Worm (Caenorhabditis elegans) whole organism, early embryonic: ENCODE data around the gene Y22D7AL.3.

Experiments
- B0310.2 ChIP-seq: sonication (generic microtip); optimal IDR thresholded peaks from 2 replicates; lab custom pipeline; 2016; ENCODE audit warnings: mild to moderate bottlenecking, missing genetic modification characterization, missing compliant biosample characterization
- F13C5.2 ChIP-seq: sonication (generic microtip); optimal IDR thresholded peaks from 2 replicates; lab custom pipeline; 2017; ENCODE audit warnings: mild to moderate bottlenecking, missing genetic modification characterization, inconsistent platforms, missing compliant biosample characterization
- aly-1 ChIP-seq: sonication (generic microtip); optimal IDR thresholded peaks from 2 replicates; lab custom pipeline; 2016; ENCODE audit warnings: missing genetic modification characterization, missing compliant biosample characterization
- ama-1 ChIP-seq: fragments of 150-350 bp; optimal IDR thresholded peaks from 2 replicates; lab custom pipeline; 2014
- ceh-13 ChIP-seq: fragments of 200-800 bp; sonication (Bioruptor generic); optimal IDR thresholded peaks from 2 replicates; lab custom pipeline; 2018; ENCODE audit warnings: mild to moderate bottlenecking, missing genetic modification characterization, missing compliant biosample characterization
- ceh-36 ChIP-seq: sonication (generic microtip); optimal IDR thresholded peaks from 2 replicates; lab custom pipeline; 2016; ENCODE audit warnings: missing genetic modification characterization, inconsistent platforms, missing compliant biosample characterization
- ets-7 ChIP-seq: sonication (generic microtip); optimal IDR thresholded peaks from 2 replicates; lab custom pipeline; 2016; ENCODE audit warnings: missing genotype, missing genetic modification characterization, missing compliant biosample characterization
- flt-1 ChIP-seq: fragments of 200-800 bp; sonication (Bioruptor generic); IDR thresholded peaks from 2 replicates; pipeline ENCODE4 v1.3.6; 2022; ENCODE audit warnings: missing genetic modification characterization, missing compliant biosample characterization
- hmbx-1 ChIP-seq: sonication (generic microtip); optimal IDR thresholded peaks from 2 replicates; lab custom pipeline; 2016; ENCODE audit warnings: mild to moderate bottlenecking, missing genetic modification characterization, missing compliant biosample characterization
- hmg-4 ChIP-seq: fragments of 200-800 bp; sonication (Bioruptor generic); optimal IDR thresholded peaks from 2 replicates; lab custom pipeline; 2018; ENCODE audit warnings: mild to moderate bottlenecking, missing genetic modification characterization, missing compliant biosample characterization
- hnd-1 ChIP-seq: sonication (generic microtip); optimal IDR thresholded peaks from 2 replicates; lab custom pipeline; 2016; ENCODE audit warnings: missing genetic modification characterization, missing compliant biosample characterization
- pes-1 ChIP-seq: fragments of 200-800 bp; sonication (Bioruptor generic); IDR thresholded peaks from 2 replicates; pipeline ENCODE4 v1.3.6; 2022; ENCODE audit warnings: missing genetic modification reagents, missing genetic modification characterization, missing compliant biosample characterization
- scrt-1 ChIP-seq: fragments of 200-800 bp; sonication (Bioruptor generic); IDR thresholded peaks from 2 replicates; pipeline ENCODE4 v1.3.6; 2022; ENCODE audit warnings: missing genetic modification characterization, missing compliant biosample characterization
- sea-1 ChIP-seq: fragments of 200-800 bp; sonication (Bioruptor generic); conservative IDR thresholded peaks from 2 replicates; pipeline ENCODE4 v1.3.6; 2022; ENCODE audit warnings: missing genetic modification characterization, missing compliant biosample characterization
- tbx-11 ChIP-seq: fragments of 200-800 bp; sonication (Bioruptor generic); IDR thresholded peaks from 2 replicates; pipeline ENCODE4 v1.3.6; 2022; ENCODE audit warnings: missing genetic modification characterization, missing compliant biosample characterization
- tbx-37 ChIP-seq: fragments of 200-800 bp; sonication (Bioruptor generic); conservative IDR thresholded peaks from 2 replicates; pipeline ENCODE4 v1.3.6; 2022; ENCODE audit warnings: missing genetic modification reagents, missing genetic modification characterization, missing compliant biosample characterization
- tra-4 ChIP-seq: sonication (generic microtip); optimal IDR thresholded peaks from 2 replicates; lab custom pipeline; 2017; ENCODE audit warnings: missing genetic modification characterization, missing compliant biosample characterization

Y22D7AL.3 gene

ce11 chrIII:1618312-1618711, 23.0 kb upstream of the Y22D7AL.3 start:
- TF ChIP-seq B0310.2 (no peak), tbx-37 (GFP tag; lab: Robert Waterston, UW) (no peak), sea-1 (no peak), F13C5.2 (tag; lab: Kevin White, UChicago) (no peak)

- TF ChIP-seq tbx-37 (GFP tag; lab: Robert Waterston, UW), result peak; percentile 25; the same call in 1 of the 2 replicates
- TF ChIP-seq sea-1, result peak; percentile 82
- TF ChIP-seq ceh-13 (GFP tag; lab: Kevin White, UChicago), result peak; percentile 68
- TF ChIP-seq ama-1 (lab: Kevin White, UChicago), result no peak
- TF ChIP-seq F13C5.2 (tag; lab: Kevin White, UChicago), result peak; percentile 92
- TF ChIP-seq ceh-36 (tag; lab: Kevin White, UChicago), result peak; percentile 75
- TF ChIP-seq tbx-11 (GFP tag; lab: Robert Waterston, UW), result peak; percentile 72
- TF ChIP-seq hmbx-1 (tag; lab: Kevin White, UChicago), result peak; percentile 17
- peak; percentile 44 for TF ChIP-seq B0310.2
- TF ChIP-seq hnd-1 (tag; lab: Kevin White, UChicago), result peak; percentile 58
- TF ChIP-seq scrt-1 (GFP tag; lab: Robert Waterston, UW), result peak; percentile 77
- TF ChIP-seq tra-4 (tag; lab: Kevin White, UChicago), result peak; percentile 57
- peak; percentile 67 for TF ChIP-seq flt-1
- TF ChIP-seq hmg-4 (GFP tag; lab: Kevin White, UChicago), result peak; percentile 87
- TF ChIP-seq ets-7 (tag; lab: Kevin White, UChicago), result peak; percentile 68
- TF ChIP-seq aly-1, result peak; percentile 41
- peak; percentile 83 for TF ChIP-seq pes-1 (GFP tag; lab: Robert Waterston, UW)
These were observed 22.3 kb upstream of the Y22D7AL.3 start, which contains the start of gene Y22D7AL.10 for ce11 chrIII:1618915-1619314. Gene Y22D7AL.10, minus strand, starts transcription at chrIII:1618929.

ce11 chrIII:1619442-1619841, 21.8 kb upstream of the Y22D7AL.3 start, which contains the start of gene hsp-60:
Gene hsp-60, plus strand, starts transcription at chrIII:1619742.
- TF ChIP-seq hmbx-1 (tag; lab: Kevin White, UChicago) (no peak), tbx-37 (GFP tag; lab: Robert Waterston, UW) (no peak), scrt-1 (GFP tag; lab: Robert Waterston, UW) (no peak), tbx-11 (GFP tag; lab: Robert Waterston, UW) (no peak), ceh-36 (tag; lab: Kevin White, UChicago) (no peak), sea-1 (no peak), hmg-4 (GFP tag; lab: Kevin White, UChicago) (no peak), ceh-13 (GFP tag; lab: Kevin White, UChicago) (no peak), aly-1 (no peak), tra-4 (tag; lab: Kevin White, UChicago) (no peak), pes-1 (GFP tag; lab: Robert Waterston, UW) (no peak), B0310.2 (no peak), flt-1 (no peak), hnd-1 (tag; lab: Kevin White, UChicago) (no peak), ama-1 (lab: Kevin White, UChicago) (no peak), ets-7 (tag; lab: Kevin White, UChicago) (no peak), F13C5.2 (tag; lab: Kevin White, UChicago) (no peak)

- TF ChIP-seq sea-1 (no peak), ceh-13 (GFP tag; lab: Kevin White, UChicago) (no peak), scrt-1 (GFP tag; lab: Robert Waterston, UW) (no peak)
These were observed 21.4 kb upstream of the Y22D7AL.3 start for ce11 chrIII:1619890-1620289.

ce11 chrIII:1621330-1621729, 19.9 kb upstream of the Y22D7AL.3 start:
- TF ChIP-seq ets-7 (tag; lab: Kevin White, UChicago) (no peak), tbx-11 (GFP tag; lab: Robert Waterston, UW) (no peak), hmg-4 (GFP tag; lab: Kevin White, UChicago) (no peak), pes-1 (GFP tag; lab: Robert Waterston, UW) (no peak), scrt-1 (GFP tag; lab: Robert Waterston, UW) (no peak), flt-1 (no peak)

ce11 chrIII:1622329-1622728, 18.9 kb upstream of the Y22D7AL.3 start:
- no peak for TF ChIP-seq hmbx-1 (tag; lab: Kevin White, UChicago)
- TF ChIP-seq ceh-13 (GFP tag; lab: Kevin White, UChicago), result no peak
- no peak for TF ChIP-seq scrt-1 (GFP tag; lab: Robert Waterston, UW)
- TF ChIP-seq tbx-11 (GFP tag; lab: Robert Waterston, UW), result no peak

ce11 chrIII:1625660-1626275, 15.5 kb upstream of the Y22D7AL.3 start:
- no peak for TF ChIP-seq F13C5.2 (tag; lab: Kevin White, UChicago)
- no peak for TF ChIP-seq scrt-1 (GFP tag; lab: Robert Waterston, UW)
- TF ChIP-seq B0310.2, result no peak
- no peak for TF ChIP-seq ceh-36 (tag; lab: Kevin White, UChicago)
- TF ChIP-seq tra-4 (tag; lab: Kevin White, UChicago), result no peak
- TF ChIP-seq pes-1 (GFP tag; lab: Robert Waterston, UW), result no peak
- no peak for TF ChIP-seq flt-1
- TF ChIP-seq ets-7 (tag; lab: Kevin White, UChicago), result no peak
- TF ChIP-seq tbx-37 (GFP tag; lab: Robert Waterston, UW), result no peak
- TF ChIP-seq aly-1, result no peak
- TF ChIP-seq ama-1 (lab: Kevin White, UChicago), result no peak
- TF ChIP-seq hmbx-1 (tag; lab: Kevin White, UChicago), result no peak
- no peak for TF ChIP-seq sea-1
- no peak for TF ChIP-seq hnd-1 (tag; lab: Kevin White, UChicago)
- no peak for TF ChIP-seq hmg-4 (GFP tag; lab: Kevin White, UChicago)
- TF ChIP-seq tbx-11 (GFP tag; lab: Robert Waterston, UW), result no peak
- TF ChIP-seq ceh-13 (GFP tag; lab: Kevin White, UChicago), result no peak
